Worm (Caenorhabditis elegans) whole organism, L4/young adult: ENCODE measurements around the gene unc-62.

Experiments
- W03F9.2 ChIP-seq: fragments of 150-350 bp; optimal IDR thresholded peaks from 2 replicates; lab custom pipeline; 2014; ENCODE audit warnings: missing biosample characterization, missing genetic modification characterization
- him-1 ChIP-seq: sonication (generic microtip); optimal IDR thresholded peaks from 2 replicates; lab custom pipeline; 2016; ENCODE audit warnings: missing genotype, missing genetic modification reagents, missing genetic modification characterization, missing compliant biosample characterization

ce11 chrV:4507129-4507528 lies 9.9 kb downstream of the unc-62 start:
- no peak for TF ChIP-seq him-1 (tag; lab: Kevin White, UChicago)
- TF ChIP-seq W03F9.2 (tag; lab: Kevin White, UChicago) = no peak
